Fruit fly (Drosophila melanogaster) whole organism, embryonic: ENCODE measurements around the gene CG31064.

Experiments used
- Awh ChIP-seq: fragments of 200-800 bp; sonication (Bioruptor generic); IDR thresholded peaks from 2 replicates; pipeline ENCODE4, ENCODE4 v1.3.6; 2022; ENCODE audit warnings: missing biosample characterization, missing genetic modification characterization
- CG10431 ChIP-seq: fragments of 200-800 bp; sonication (Bioruptor generic); optimal IDR thresholded peaks from 3 replicates; lab custom pipeline; 2018; ENCODE audit warnings: missing biosample characterization, mild to moderate bottlenecking, missing genetic modification characterization
- CG11723 ChIP-seq: fragments of 200-800 bp; sonication (Bioruptor generic); optimal IDR thresholded peaks from 2 replicates; lab custom pipeline; 2017; ENCODE audit warnings: missing biosample characterization, mild to moderate bottlenecking, missing genetic modification characterization
- CG12155 ChIP-seq: fragments of 200-800 bp; sonication (Bioruptor generic); optimal IDR thresholded peaks from 3 replicates; lab custom pipeline; 2016; ENCODE audit warnings: missing biosample characterization, missing genetic modification characterization
- CG1233 ChIP-seq: fragments of 200-800 bp; sonication (Bioruptor generic); optimal IDR thresholded peaks from 4 replicates; lab custom pipeline; 2018; ENCODE audit warnings: missing biosample characterization, mild to moderate bottlenecking, missing genetic modification characterization
- CG1602 ChIP-seq: fragments of 200-800 bp; sonication (Bioruptor generic); optimal IDR thresholded peaks from 3 replicates; lab custom pipeline; 2016; ENCODE audit warnings: missing biosample characterization, missing genetic modification characterization
- CG1792 ChIP-seq: fragments of 200-800 bp; sonication (Bioruptor generic); optimal IDR thresholded peaks from 2 replicates; lab custom pipeline; 2016; ENCODE audit warnings: missing biosample characterization, missing genetic modification characterization
- CG31365 ChIP-seq: fragments of 200-800 bp; sonication (Bioruptor generic); optimal IDR thresholded peaks from 2 replicates; lab custom pipeline; 2018; ENCODE audit warnings: missing biosample characterization, mild to moderate bottlenecking, missing genetic modification characterization
- CG31441 ChIP-seq: fragments of 200-800 bp; sonication (Bioruptor generic); IDR thresholded peaks from 2 replicates; pipeline ENCODE4 v1.3.6; 2022; ENCODE audit warnings: missing biosample characterization, missing genetic modification characterization
- CG3847 ChIP-seq: fragments of 200-800 bp; sonication (Bioruptor generic); IDR thresholded peaks from 2 replicates; pipeline ENCODE4 v1.3.6; 2022; ENCODE audit warnings: missing biosample characterization, missing genetic modification characterization
- CG4282 ChIP-seq: fragments of 200-800 bp; sonication (Bioruptor generic); optimal IDR thresholded peaks from 2 replicates; lab custom pipeline; 2016; ENCODE audit warnings: missing biosample characterization, missing genetic modification characterization
- CG6813 ChIP-seq: fragments of 200-800 bp; sonication (Bioruptor generic); optimal IDR thresholded peaks from 2 replicates; lab custom pipeline; 2017; ENCODE audit warnings: missing biosample characterization, missing genetic modification characterization, mild to moderate bottlenecking, moderate library complexity, missing genetic modification reagents
- CG9215 ChIP-seq: fragments of 200-800 bp; sonication (Bioruptor generic); IDR thresholded peaks from 2 replicates; pipeline ENCODE4 v1.3.6; 2022; ENCODE audit warnings: missing biosample characterization, missing genetic modification characterization
- D ChIP-seq, 2 experiments: fragments of 200-800 bp in 1 of 2; fragments of >200 bp in 1 of 2; sonication (Bioruptor generic) in 1 of 2; optimal IDR thresholded peaks; 2 replicates in 1 of 2; 3 replicates in 1 of 2; lab custom pipeline; 2017; ENCODE audit warnings: mild to moderate bottlenecking in 1 of 2, missing biosample characterization in 1 of 2, missing genetic modification characterization in 1 of 2, missing genetic modification reagents in 1 of 2
- D19B ChIP-seq: fragments of 200-800 bp; sonication (Bioruptor generic); optimal IDR thresholded peaks from 2 replicates; lab custom pipeline; 2017; ENCODE audit warnings: missing biosample characterization, mild to moderate bottlenecking, missing genetic modification characterization
- Deaf1 ChIP-seq: fragments of 200-800 bp; optimal IDR thresholded peaks from 3 replicates; lab custom pipeline; 2019; ENCODE audit warnings: missing biosample characterization, mild to moderate bottlenecking, missing genetic modification characterization, moderate library complexity
- Dref ChIP-seq: fragments of 200-800 bp; sonication (Bioruptor generic); IDR thresholded peaks from 2 replicates; pipeline ENCODE4 v1.3.6; 2022; ENCODE audit warnings: missing biosample characterization, missing genetic modification characterization
- Ets65A ChIP-seq: fragments of 200-800 bp; sonication (Bioruptor generic); peaks from one replicate; lab custom pipeline; 2016; ENCODE audit warnings: missing biosample characterization, missing genetic modification characterization
- Hand ChIP-seq: fragments of 200-800 bp; sonication (Bioruptor generic); optimal IDR thresholded peaks from 2 replicates; lab custom pipeline; 2017; ENCODE audit warnings: mild to moderate bottlenecking, missing biosample characterization, missing genetic modification reagents, missing genetic modification characterization
- Kr ChIP-seq: fragments of 200-800 bp; sonication (Bioruptor generic); optimal IDR thresholded peaks from 2 replicates; lab custom pipeline; 2017; ENCODE audit warnings: missing biosample characterization, mild to moderate bottlenecking, missing genetic modification characterization
- Spps ChIP-seq: fragments of 200-800 bp; sonication (Bioruptor generic); optimal IDR thresholded peaks from 2 replicates; lab custom pipeline; 2018; ENCODE audit warnings: missing biosample characterization, mild to moderate bottlenecking, missing genetic modification characterization
- Sry-β ChIP-seq: fragments of 200-800 bp; sonication (Bioruptor generic); optimal IDR thresholded peaks from 2 replicates; lab custom pipeline; 2018; ENCODE audit warnings: missing biosample characterization, mild to moderate bottlenecking, missing genetic modification characterization, moderate library complexity
- Stat92E ChIP-seq, 3 experiments: fragments of >200 bp in 2 of 3; fragments of 200-800 bp in 1 of 3; sonication (Bioruptor generic) in 1 of 3; optimal IDR thresholded peaks; 2 replicates each; lab custom pipeline; 2017 to 2019; ENCODE audit warnings: missing biosample characterization in 3 of 3, missing genetic modification characterization in 3 of 3, mild to moderate bottlenecking in 1 of 3, moderate library complexity in 1 of 3
- TFAM ChIP-seq: fragments of 200-800 bp; sonication (Bioruptor generic); optimal IDR thresholded peaks from 2 replicates; lab custom pipeline; 2017; ENCODE audit warnings: missing biosample characterization, missing genetic modification characterization, inconsistent platforms
- Tbp ChIP-seq: fragments of >200 bp; optimal IDR thresholded peaks from 2 replicates; lab custom pipeline; 2018; ENCODE audit warnings: missing biosample characterization, missing genetic modification characterization
- Vsx1 ChIP-seq: fragments of 200-800 bp; sonication (Bioruptor generic); optimal IDR thresholded peaks from 2 replicates; lab custom pipeline; 2017; ENCODE audit warnings: missing biosample characterization, mild to moderate bottlenecking, missing genetic modification characterization, missing genetic modification reagents
- bowl ChIP-seq: fragments of 200-800 bp; sonication (Bioruptor generic); IDR thresholded peaks from 2 replicates; pipeline ENCODE4 v1.3.6; 2022; ENCODE audit warnings: missing biosample characterization, missing genetic modification characterization
- cato ChIP-seq: fragments of 200-800 bp; sonication (Bioruptor generic); optimal IDR thresholded peaks from 2 replicates; lab custom pipeline; 2016; ENCODE audit warnings: missing biosample characterization, missing genetic modification characterization, borderline replicate concordance
- crol ChIP-seq: fragments of 200-800 bp; sonication (Bioruptor generic); IDR thresholded peaks from 2 replicates; pipeline ENCODE4 v1.3.6; 2022; ENCODE audit warnings: missing biosample characterization, missing genetic modification characterization
- dan ChIP-seq: fragments of 200-800 bp; sonication (Bioruptor generic); IDR thresholded peaks from 2 replicates; pipeline ENCODE4 v1.3.6; 2022; ENCODE audit warnings: missing biosample characterization, missing genetic modification characterization
- eve ChIP-seq, 2 experiments: fragments of >200 bp; optimal IDR thresholded peaks; 2 replicates each; lab custom pipeline; 2017; ENCODE audit warnings: missing biosample characterization in 2 of 2, missing genetic modification characterization in 2 of 2
- ewg ChIP-seq: fragments of 200-800 bp; sonication (Bioruptor generic); optimal IDR thresholded peaks from 3 replicates; lab custom pipeline; 2017; ENCODE audit warnings: mild to moderate bottlenecking, missing biosample characterization, missing genetic modification reagents, missing genetic modification characterization
- gsb-n ChIP-seq: fragments of 200-800 bp; sonication (Bioruptor generic); optimal IDR thresholded peaks from 3 replicates; lab custom pipeline; 2018; ENCODE audit warnings: missing biosample characterization, mild to moderate bottlenecking, missing genetic modification characterization
- hb ChIP-seq: fragments of 200-800 bp; sonication (Bioruptor generic); IDR thresholded peaks from 3 replicates; pipeline ENCODE4 v1.3.6; 2022; ENCODE audit warnings: missing biosample characterization, missing genetic modification characterization; ENCODE audit not compliant: partially characterized antibody
- her ChIP-seq: fragments of 200-800 bp; sonication (Bioruptor generic); optimal IDR thresholded peaks from 2 replicates; lab custom pipeline; 2016; ENCODE audit warnings: missing biosample characterization, missing genetic modification characterization
- jing ChIP-seq: fragments of 200-800 bp; sonication (Bioruptor generic); optimal IDR thresholded peaks from 2 replicates; lab custom pipeline; 2018; ENCODE audit warnings: missing biosample characterization, mild to moderate bottlenecking, missing genetic modification characterization
- kay ChIP-seq: fragments of 200-800 bp; sonication (Bioruptor generic); optimal IDR thresholded peaks from 2 replicates; lab custom pipeline; 2016; ENCODE audit warnings: missing biosample characterization, missing genetic modification characterization
- kni ChIP-seq: fragments of 200-800 bp; sonication (Bioruptor generic); optimal IDR thresholded peaks from 3 replicates; lab custom pipeline; 2017; ENCODE audit warnings: mild to moderate bottlenecking, missing biosample characterization, missing genetic modification reagents, missing genetic modification characterization
- oc ChIP-seq: fragments of 200-800 bp; sonication (Bioruptor generic); optimal IDR thresholded peaks from 2 replicates; lab custom pipeline; 2018; ENCODE audit warnings: missing biosample characterization, mild to moderate bottlenecking, missing genetic modification characterization, moderate library complexity
- peb ChIP-seq: fragments of 200-800 bp; sonication (Bioruptor generic); IDR thresholded peaks from 2 replicates; pipeline ENCODE4 v1.3.6; 2022; ENCODE audit warnings: missing biosample characterization, missing genetic modification characterization
- pita ChIP-seq: fragments of 200-800 bp; sonication (Bioruptor generic); optimal IDR thresholded peaks from 2 replicates; lab custom pipeline; 2017; ENCODE audit warnings: missing biosample characterization, mild to moderate bottlenecking, missing genetic modification characterization
- pros ChIP-seq: fragments of 200-800 bp; sonication (Bioruptor generic); optimal IDR thresholded peaks from 3 replicates; lab custom pipeline; 2019; ENCODE audit warnings: missing biosample characterization, mild to moderate bottlenecking, missing genetic modification characterization, moderate library complexity
- sens ChIP-seq: fragments of 200-800 bp; sonication (Bioruptor generic); peaks from one replicate; lab custom pipeline; 2016; ENCODE audit warnings: missing biosample characterization, missing genetic modification characterization
- slbo ChIP-seq: fragments of 200-800 bp; sonication (Bioruptor generic); IDR thresholded peaks from 2 replicates; pipeline ENCODE4 v1.3.6; 2022; ENCODE audit warnings: missing biosample characterization, missing genetic modification characterization
- ssp ChIP-seq: fragments of 200-800 bp; sonication (Bioruptor generic); IDR thresholded peaks from 2 replicates; pipeline ENCODE4 v1.3.6; 2022; ENCODE audit warnings: missing biosample characterization, missing genetic modification characterization
- sug ChIP-seq: fragments of 200-800 bp; optimal IDR thresholded peaks from 2 replicates; lab custom pipeline; 2019; ENCODE audit warnings: missing biosample characterization, mild to moderate bottlenecking, missing genetic modification characterization, moderate library complexity
- tll ChIP-seq, 2 experiments: fragments of 200-800 bp in 1 of 2; fragments of >200 bp in 1 of 2; sonication (Bioruptor generic) in 1 of 2; optimal IDR thresholded peaks; 2 replicates each; lab custom pipeline; 2017 to 2019; ENCODE audit warnings: missing biosample characterization in 2 of 2, missing genetic modification characterization in 2 of 2, mild to moderate bottlenecking in 1 of 2, moderate library complexity in 1 of 2
- vvl ChIP-seq: fragments of 200-800 bp; sonication (Bioruptor generic); IDR thresholded peaks from 2 replicates; pipeline ENCODE4 v1.3.6; 2022; ENCODE audit warnings: missing biosample characterization, missing genetic modification characterization
- zf30C ChIP-seq: fragments of 200-800 bp; sonication (Bioruptor generic); optimal IDR thresholded peaks from 3 replicates; lab custom pipeline; 2018; ENCODE audit warnings: missing biosample characterization, mild to moderate bottlenecking, missing genetic modification characterization

The CG31064 gene

DNA sequence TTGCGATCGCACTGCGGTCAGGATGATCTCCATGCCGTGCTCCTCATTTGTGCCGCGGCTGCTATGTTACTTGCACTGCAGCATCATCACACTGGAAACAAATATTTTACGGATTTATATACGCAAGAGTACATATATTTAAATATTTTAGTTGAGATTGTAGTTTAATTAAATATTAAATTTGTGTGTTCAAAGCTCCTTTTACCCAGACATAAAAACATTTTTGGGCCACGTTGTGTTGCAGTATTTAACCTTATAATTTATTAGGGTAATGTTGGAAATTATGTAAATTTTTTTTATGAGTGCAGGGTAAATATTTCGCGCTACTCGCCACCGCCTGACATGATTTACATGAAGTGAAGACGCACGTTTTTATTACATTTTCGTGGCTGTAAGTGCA, 41.3 kb downstream of the CG31064 start (continued):
- TF ChIP-seq CG9215 (no peak), CG31441 (0 out of 2 replicates have a peak, but pooled peaks have one; percentile 10), gsb-n (tag; lab: Kevin White, UChicago) (peak; percentile 1), her (GFP tag; lab: Kevin White, UChicago) (no peak)

DNA sequence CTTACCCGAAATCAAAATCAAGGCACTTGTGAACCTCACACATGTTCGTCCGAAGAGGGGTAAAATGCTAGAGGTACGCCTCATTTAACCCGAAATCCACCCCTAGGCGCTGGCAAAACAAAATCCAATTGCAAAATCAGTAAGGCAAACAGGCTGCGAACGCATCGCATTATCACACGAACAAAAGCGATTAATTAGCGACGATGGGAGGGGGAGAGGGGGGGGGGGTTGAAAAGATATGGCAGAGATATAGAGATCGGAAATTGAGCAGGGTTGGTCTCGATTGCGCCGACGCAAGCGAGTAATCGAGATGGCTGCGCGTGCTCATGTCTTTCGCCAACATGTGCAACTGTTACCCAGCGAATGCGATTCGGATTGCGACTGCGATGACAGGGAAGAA, 42.0 kb downstream of the CG31064 start:
- TF ChIP-seq D (optimal IDR thresholded peaks at IDR 0.05; lab: Kevin White, UChicago) = no peak
- TF ChIP-seq D (GFP tag; optimal IDR thresholded peaks at IDR 0.05; lab: Kevin White, UChicago) = peak; percentile 14
- peak; percentile 11 for TF ChIP-seq ewg (GFP tag; lab: Kevin White, UChicago)
- peak; percentile 52; the same call in 1 of the 2 replicates for TF ChIP-seq Awh (GFP tag; lab: Robert Waterston, UW)
- TF ChIP-seq Dref (GFP tag; lab: Robert Waterston, UW) = no peak
- TF ChIP-seq CG11723 (GFP tag; lab: Kevin White, UChicago) = no peak
- no peak for TF ChIP-seq dan (GFP tag; lab: Robert Waterston, UW)
- TF ChIP-seq oc (tag; lab: Kevin White, UChicago) = peak; percentile 84
- peak; percentile 82 for TF ChIP-seq Kr
- no peak for TF ChIP-seq Vsx1
- TF ChIP-seq eve (GFP tag; optimal IDR thresholded peaks at IDR 0.05; lab: Kevin White, UChicago) = no peak
- no peak for TF ChIP-seq peb
- TF ChIP-seq Tbp = no peak
- TF ChIP-seq Spps (tag; lab: Kevin White, UChicago) = no peak
- TF ChIP-seq CG3847 (GFP tag; lab: Robert Waterston, UW) = no peak
- TF ChIP-seq CG12155 (GFP tag; lab: Kevin White, UChicago) = no peak
- TF ChIP-seq slbo (GFP tag; lab: Robert Waterston, UW) = no peak
- TF ChIP-seq tll (GFP tag; optimal IDR thresholded peaks at IDR 0.05; lab: Kevin White, UChicago) = peak in 1 of 2 experiments; percentile 29
- TF ChIP-seq kay (GFP tag; lab: Kevin White, UChicago) = no peak
- TF ChIP-seq Sry-β (GFP tag; lab: Kevin White, UChicago) = no peak
- TF ChIP-seq Hand (GFP tag; lab: Kevin White, UChicago) = no peak
- no peak for TF ChIP-seq ssp (GFP tag; lab: Robert Waterston, UW)
- TF ChIP-seq hb (GFP tag; lab: Robert Waterston, UW) = no peak
- TF ChIP-seq cato (GFP tag; lab: Kevin White, UChicago) = no peak
- TF ChIP-seq CG6813 = no peak
- no peak for TF ChIP-seq pita (GFP tag; lab: Kevin White, UChicago)
- TF ChIP-seq crol (GFP tag; lab: Robert Waterston, UW) = peak; percentile 63
- peak; percentile 2 for TF ChIP-seq kni (GFP tag; lab: Kevin White, UChicago)
- TF ChIP-seq pros = peak; percentile 67
- TF ChIP-seq D19B = no peak
- TF ChIP-seq zf30C = no peak
- TF ChIP-seq Stat92E (GFP tag; optimal IDR thresholded peaks at IDR 0.05; lab: Kevin White, UChicago) = no peak

DNA sequence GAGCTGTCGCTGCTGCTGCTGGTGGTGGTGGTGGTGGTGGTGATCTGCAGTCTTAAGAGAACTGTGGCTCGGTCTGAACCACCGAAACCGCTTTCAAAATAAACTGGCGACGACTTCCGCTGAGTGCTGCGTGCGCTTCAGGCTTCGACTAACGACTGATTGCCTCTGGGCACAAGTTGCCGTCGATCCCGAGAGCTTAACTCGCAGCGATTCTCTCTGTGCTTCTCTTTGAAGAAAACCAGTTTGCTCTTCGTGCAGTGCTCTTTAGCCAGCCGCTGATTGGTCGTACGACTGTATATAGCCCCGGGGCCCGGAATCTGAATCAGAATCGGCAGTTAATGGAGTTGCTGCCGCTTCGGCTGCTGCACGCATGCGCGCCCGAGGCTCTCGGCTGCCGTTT, 44.8 kb downstream of the CG31064 start, which contains the start of gene Ser:
Ser (minus strand) TSS at position 162 of the 400 bp plus-strand sequence.
- no peak for TF ChIP-seq bowl
- TF ChIP-seq CG4282 (GFP tag; lab: Kevin White, UChicago) = no peak
- no peak for TF ChIP-seq jing (GFP tag; lab: Kevin White, UChicago)
- TF ChIP-seq CG10431 (GFP tag; lab: Kevin White, UChicago) = peak; percentile 2
- peak; percentile 82 for TF ChIP-seq Ets65A (GFP tag; lab: Kevin White, UChicago)
- no peak for TF ChIP-seq CG1233 (GFP tag; lab: Kevin White, UChicago)
- TF ChIP-seq Hand (GFP tag; lab: Kevin White, UChicago) = no peak
- no peak for TF ChIP-seq TFAM (GFP tag; lab: Kevin White, UChicago)
- no peak for TF ChIP-seq sug (tag; lab: Kevin White, UChicago)
- 0 out of 2 replicates have a peak, but pooled peaks have one; percentile 29 for TF ChIP-seq vvl (GFP tag; lab: Robert Waterston, UW)
- peak; percentile 88 for TF ChIP-seq Deaf1 (tag; lab: Kevin White, UChicago)
- TF ChIP-seq sens (GFP tag; lab: Kevin White, UChicago) = no peak
- no peak for TF ChIP-seq CG1602 (GFP tag; lab: Kevin White, UChicago)
- TF ChIP-seq CG1792 (GFP tag; lab: Kevin White, UChicago) = no peak
- no peak for TF ChIP-seq D (optimal IDR thresholded peaks at IDR 0.05; lab: Kevin White, UChicago)
- TF ChIP-seq D (GFP tag; optimal IDR thresholded peaks at IDR 0.05; lab: Kevin White, UChicago) = no peak
- TF ChIP-seq ewg (GFP tag; lab: Kevin White, UChicago) = no peak
- TF ChIP-seq CG31365 (tag; lab: Kevin White, UChicago) = no peak
